Worm (Caenorhabditis elegans) whole organism, L3 larva: Measurements from ENCODE around the gene rbm-34.

Source experiments
- R02D3.7 ChIP-seq: fragments of 150-350 bp; optimal IDR thresholded peaks from 2 replicates; lab custom pipeline; 2014; ENCODE audit warnings: missing biosample characterization, missing genetic modification characterization
- ZK546.5 ChIP-seq: sonication (generic microtip); optimal IDR thresholded peaks from 2 replicates; lab custom pipeline; 2017; ENCODE audit warnings: missing biosample characterization, missing genetic modification characterization
- aly-2 ChIP-seq: fragments of 150-350 bp; optimal IDR thresholded peaks from 2 replicates; lab custom pipeline; 2014; ENCODE audit warnings: missing biosample characterization, missing genetic modification characterization
- ama-1 ChIP-seq: fragments of 150-350 bp; optimal IDR thresholded peaks from 2 replicates; lab custom pipeline; 2018
- ceh-16 ChIP-seq: sonication (generic microtip); optimal IDR thresholded peaks from 2 replicates; lab custom pipeline; 2017; ENCODE audit warnings: missing biosample characterization, missing genetic modification characterization
- ceh-82 ChIP-seq: fragments of 150-350 bp; optimal IDR thresholded peaks from 2 replicates; lab custom pipeline; 2014; ENCODE audit warnings: missing biosample characterization, missing genetic modification characterization
- ceh-9 ChIP-seq: sonication (generic microtip); optimal IDR thresholded peaks from 2 replicates; lab custom pipeline; 2018; ENCODE audit warnings: missing biosample characterization, missing genetic modification characterization
- daf-12 ChIP-seq: fragments of 150-350 bp; optimal IDR thresholded peaks from 2 replicates; lab custom pipeline; 2014; ENCODE audit warnings: missing biosample characterization, missing genetic modification reagents, missing genetic modification characterization
- egl-27 ChIP-seq: sonication (generic microtip); optimal IDR thresholded peaks from 4 replicates; lab custom pipeline; 2017; ENCODE audit warnings: missing biosample characterization, missing genetic modification reagents, missing genetic modification characterization
- egl-5 ChIP-seq: fragments of 150-350 bp; optimal IDR thresholded peaks from 2 replicates; lab custom pipeline; 2017; ENCODE audit warnings: missing biosample characterization, missing genetic modification reagents, missing genetic modification characterization, inconsistent platforms
- elt-1 ChIP-seq: fragments of 150-350 bp; optimal IDR thresholded peaks from 2 replicates; lab custom pipeline; 2014; ENCODE audit warnings: missing biosample characterization, missing genetic modification characterization
- elt-2 ChIP-seq: sonication (generic microtip); optimal IDR thresholded peaks from 2 replicates; lab custom pipeline; 2016; ENCODE audit warnings: missing genetic modification reagents, mild to moderate bottlenecking, missing genetic modification characterization, missing compliant biosample characterization
- elt-3 ChIP-seq, 3 experiments: fragments of 150-350 bp in 1 of 3; sonication (generic microtip) in 2 of 3; optimal IDR thresholded peaks; 2 replicates in 2 of 3; 4 replicates in 1 of 3; lab custom pipeline; 2014 to 2017; ENCODE audit warnings: missing biosample characterization in 3 of 3, missing genetic modification characterization in 3 of 3
- eor-1 ChIP-seq, 2 experiments: fragments of 150-350 bp; optimal IDR thresholded peaks; 2 replicates each; lab custom pipeline; 2014 to 2018; ENCODE audit warnings: missing biosample characterization in 2 of 2, missing genetic modification characterization in 2 of 2
- fkh-10 ChIP-seq: sonication (generic microtip); optimal IDR thresholded peaks from 2 replicates; lab custom pipeline; 2017; ENCODE audit warnings: missing biosample characterization, missing genetic modification reagents, missing genetic modification characterization
- fkh-2 ChIP-seq: fragments of 150-350 bp; optimal IDR thresholded peaks from 2 replicates; lab custom pipeline; 2014; ENCODE audit warnings: missing biosample characterization, missing genetic modification reagents, missing genetic modification characterization
- fos-1 ChIP-seq: fragments of 150-350 bp; optimal IDR thresholded peaks from 2 replicates; lab custom pipeline; 2014; ENCODE audit warnings: missing biosample characterization, missing genetic modification characterization
- hmg-11 ChIP-seq: sonication (generic microtip); optimal IDR thresholded peaks from 2 replicates; lab custom pipeline; 2016; ENCODE audit warnings: missing genetic modification characterization, missing compliant biosample characterization
- lin-15B ChIP-seq: fragments of 150-350 bp; optimal IDR thresholded peaks from 2 replicates; lab custom pipeline; 2014; ENCODE audit warnings: missing biosample characterization, missing genetic modification characterization
- lsy-12 ChIP-seq: sonication (generic microtip); optimal IDR thresholded peaks from 2 replicates; lab custom pipeline; 2016; ENCODE audit warnings: mild to moderate bottlenecking, missing genetic modification characterization, missing compliant biosample characterization
- mdl-1 ChIP-seq: fragments of 150-350 bp; optimal IDR thresholded peaks from 2 replicates; lab custom pipeline; 2014; ENCODE audit warnings: missing biosample characterization, missing genetic modification characterization
- nfya-1 ChIP-seq: sonication (generic microtip); optimal IDR thresholded peaks from 2 replicates; lab custom pipeline; 2017; ENCODE audit warnings: missing genetic modification characterization, mild to moderate bottlenecking, missing compliant biosample characterization, antibody characterized with exemption, moderate library complexity; ENCODE audit not compliant: insufficient read depth
- nhr-12 ChIP-seq: fragments of 150-350 bp; optimal IDR thresholded peaks from 2 replicates; lab custom pipeline; 2014; ENCODE audit warnings: missing biosample characterization, missing genetic modification characterization
- nhr-23 ChIP-seq: fragments of 150-350 bp; optimal IDR thresholded peaks from 2 replicates; lab custom pipeline; 2014; ENCODE audit warnings: missing biosample characterization, missing genetic modification reagents, missing genetic modification characterization
- nhr-25 ChIP-seq: sonication (generic microtip); optimal IDR thresholded peaks from 2 replicates; lab custom pipeline; 2017; ENCODE audit warnings: missing biosample characterization, missing genetic modification characterization
- nhr-28 ChIP-seq: fragments of 150-350 bp; optimal IDR thresholded peaks from 2 replicates; lab custom pipeline; 2014; ENCODE audit warnings: missing biosample characterization, missing genetic modification characterization
- nhr-43 ChIP-seq: sonication (generic microtip); optimal IDR thresholded peaks from 2 replicates; lab custom pipeline; 2016; ENCODE audit warnings: mild to moderate bottlenecking, missing genetic modification characterization, missing compliant biosample characterization; ENCODE audit not compliant: poor library complexity, severe bottlenecking
- pha-4 ChIP-seq: fragments of 150-350 bp; optimal IDR thresholded peaks from 2 replicates; lab custom pipeline; 2014; ENCODE audit warnings: missing biosample characterization, missing genetic modification reagents, missing genetic modification characterization
- pqm-1 ChIP-seq: fragments of 150-350 bp; optimal IDR thresholded peaks from 2 replicates; lab custom pipeline; 2017; ENCODE audit warnings: missing biosample characterization, missing genetic modification characterization, inconsistent platforms
- sea-2 ChIP-seq: fragments of 150-350 bp; sonication (generic microtip); optimal IDR thresholded peaks from 4 replicates; lab custom pipeline; 2014; ENCODE audit warnings: missing biosample characterization, missing genetic modification reagents, missing genetic modification characterization
- skn-1 ChIP-seq: fragments of 150-350 bp; optimal IDR thresholded peaks from 2 replicates; lab custom pipeline; 2014; ENCODE audit warnings: missing biosample characterization, missing genetic modification characterization
- snpc-4 ChIP-seq: fragments of 150-350 bp; optimal IDR thresholded peaks from 2 replicates; lab custom pipeline; 2014; ENCODE audit warnings: missing biosample characterization, missing genetic modification characterization
- tbx-2 ChIP-seq: sonication (generic microtip); optimal IDR thresholded peaks from 2 replicates; lab custom pipeline; 2016; ENCODE audit warnings: mild to moderate bottlenecking, missing genetic modification characterization, missing compliant biosample characterization
- unc-39 ChIP-seq: sonication (generic microtip); optimal IDR thresholded peaks from 4 replicates; lab custom pipeline; 2017; ENCODE audit warnings: missing biosample characterization, missing genetic modification characterization
- zag-1 ChIP-seq: fragments of 150-350 bp; optimal IDR thresholded peaks from 2 replicates; lab custom pipeline; 2014; ENCODE audit warnings: missing biosample characterization, missing genetic modification characterization
- ztf-11 ChIP-seq: fragments of 150-350 bp; optimal IDR thresholded peaks from 2 replicates; lab custom pipeline; 2014; ENCODE audit warnings: missing biosample characterization, missing genetic modification characterization
- ztf-4 ChIP-seq: fragments of 150-350 bp; optimal IDR thresholded peaks from 2 replicates; lab custom pipeline; 2014; ENCODE audit warnings: missing biosample characterization, missing genetic modification characterization

The rbm-34 gene

DNA sequence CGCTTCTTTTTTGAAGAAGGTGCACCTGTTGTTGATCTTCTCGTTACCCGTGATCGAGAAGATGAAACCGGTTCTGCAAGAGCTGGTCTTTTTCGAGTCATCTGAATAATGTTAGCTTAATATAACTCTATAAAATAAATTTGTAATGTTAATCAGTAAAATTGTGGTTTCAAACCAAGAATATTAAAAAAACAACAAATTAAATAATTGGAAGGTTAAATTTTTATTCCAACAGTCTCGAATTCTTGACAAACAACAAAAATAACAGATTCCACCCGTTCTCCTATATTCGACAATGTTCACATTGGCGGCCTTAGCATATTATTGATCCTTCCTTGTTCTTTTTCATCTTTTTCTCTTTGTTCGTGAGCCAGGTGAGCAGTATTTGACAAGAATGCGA lies 6.9 kb downstream of the rbm-34 start, which contains the start of gene mig-32:
TSS of gene mig-32 (minus strand) at position 101 of the 400 bp plus-strand sequence.
- TF ChIP-seq elt-2 (tag; lab: Kevin White, UChicago) (no peak), pha-4 (tag; lab: Kevin White, UChicago) (no peak), ceh-16 (no peak), daf-12 (tag; lab: Kevin White, UChicago) (no peak), aly-2 (tag; lab: Kevin White, UChicago) (no peak), ztf-4 (tag; lab: Kevin White, UChicago) (no peak), egl-5 (tag; lab: Kevin White, UChicago) (no peak), ZK546.5 (tag; lab: Kevin White, UChicago) (no peak), snpc-4 (no peak), nhr-43 (tag; lab: Kevin White, UChicago) (no peak), hmg-11 (no peak), ztf-11 (tag; lab: Kevin White, UChicago) (no peak), ceh-9 (no peak), fkh-10 (GFP tag; lab: Kevin White, UChicago) (no peak), ceh-82 (no peak), sea-2 (GFP tag; lab: Kevin White, UChicago) (no peak), fkh-2 (tag; lab: Kevin White, UChicago) (no peak), fos-1 (tag; lab: Kevin White, UChicago) (no peak), mdl-1 (tag; lab: Kevin White, UChicago) (no peak), unc-39 (no peak)
- TF ChIP-seq, all 47 proteins: peak for 0

DNA sequence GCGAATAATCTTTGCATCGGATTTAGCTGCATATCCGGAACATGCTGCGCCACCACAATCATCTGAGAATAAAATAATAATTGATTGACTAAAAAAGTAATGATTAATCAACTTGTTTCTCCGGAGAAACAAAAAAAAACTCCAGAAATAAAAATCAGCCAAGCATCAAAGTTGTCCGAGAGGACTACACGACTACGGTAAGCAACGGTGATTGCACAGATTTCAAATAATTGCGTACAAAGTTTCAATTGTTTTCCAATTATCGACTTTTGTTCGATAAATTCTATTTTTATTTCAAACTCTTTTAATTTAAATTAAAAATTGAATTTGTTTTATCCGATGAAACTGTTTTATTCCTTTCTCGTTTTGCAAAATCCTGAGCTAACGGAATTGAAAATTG lies 8.2 kb downstream of the rbm-34 start, which contains the start of gene cpsf-4:
TSS of gene cpsf-4 (minus strand) at position 62 of the 400 bp plus-strand sequence.
- TF ChIP-seq hmg-11 (no peak), eor-1 (tag; optimal IDR thresholded peaks at IDR 0.05; lab: Kevin White, UChicago) (no peak), fos-1 (tag; lab: Kevin White, UChicago) (no peak), ceh-82 (no peak)

- TF ChIP-seq daf-12 (tag; lab: Kevin White, UChicago) (no peak), zag-1 (no peak), lsy-12 (no peak), lin-15B (peak; percentile 41), R02D3.7 (tag; lab: Kevin White, UChicago) (no peak), sea-2 (GFP tag; lab: Kevin White, UChicago) (no peak), tbx-2 (tag; lab: Kevin White, UChicago) (no peak), nhr-28 (no peak), nhr-23 (tag; lab: Kevin White, UChicago) (peak; percentile 7), elt-1 (tag; lab: Kevin White, UChicago) (no peak), ceh-82 (no peak), egl-5 (tag; lab: Kevin White, UChicago) (no peak), ZK546.5 (tag; lab: Kevin White, UChicago) (no peak), nhr-25 (tag; lab: Kevin White, UChicago) (peak; percentile 22), fkh-2 (tag; lab: Kevin White, UChicago) (no peak), pqm-1 (tag; lab: Kevin White, UChicago) (no peak), egl-27 (tag; lab: Kevin White, UChicago) (no peak)
- TF ChIP-seq, all 47 proteins: peak for 3
Observed at ce11 chrIV:12093819-12094218, 8.6 kb downstream of the rbm-34 start, which contains the start of gene F11A10.5. Gene F11A10.5, plus strand, starts transcription at chrIV:12094119.

ce11 chrIV:12096479-12096878 lies 11.3 kb downstream of the rbm-34 start, which contains the start of gene mon-2:
Gene mon-2, plus strand, starts transcription at chrIV:12096779.
- TF ChIP-seq R02D3.7 (tag; lab: Kevin White, UChicago) (no peak), nhr-12 (tag; lab: Kevin White, UChicago) (no peak), ztf-4 (tag; lab: Kevin White, UChicago) (no peak)
- TF ChIP-seq, all 47 proteins: peak for 0

- TF ChIP-seq elt-3 (tag; optimal IDR thresholded peaks at IDR 0.05; lab: Kevin White, UChicago) (no peak), hmg-11 (no peak), ama-1 (no peak), ZK546.5 (tag; lab: Kevin White, UChicago) (no peak), nfya-1 (tag; lab: Kevin White, UChicago) (no peak), lsy-12 (no peak), skn-1 (tag; lab: Kevin White, UChicago) (no peak), elt-2 (tag; lab: Kevin White, UChicago) (no peak), nhr-23 (tag; lab: Kevin White, UChicago) (no peak), elt-1 (tag; lab: Kevin White, UChicago) (no peak)
Observed at ce11 chrIV:12105558-12105957, 20.3 kb downstream of the rbm-34 start, which contains the start of gene M18.3. Gene M18.3, plus strand, starts transcription at chrIV:12105858.
